Worm (Caenorhabditis elegans): ENCODE data around the gene srv-31.
A peak's percentile ranks its signal among the peaks of the same experiment; 100 is the strongest.

The srv-31 gene

DNA sequence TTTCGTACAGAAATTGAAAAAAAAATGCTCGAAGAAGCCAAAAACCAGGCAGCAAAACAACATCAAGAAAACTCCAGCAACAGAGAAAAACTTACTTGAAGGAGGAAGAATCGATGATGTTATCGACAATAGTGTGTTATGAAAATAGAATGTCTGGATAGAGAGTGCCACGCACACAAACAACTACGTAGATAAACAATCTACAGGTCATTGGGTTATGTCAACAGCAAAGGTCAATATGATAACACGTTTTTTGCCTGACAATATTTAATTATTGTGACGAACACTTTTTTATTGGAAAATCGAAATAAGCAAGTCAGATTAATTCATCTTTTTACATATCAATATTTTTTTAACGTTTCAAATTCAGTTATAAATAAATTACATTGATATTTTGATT, 7.6 kb upstream of the srv-31 start, which contains the start of gene sams-5:
Gene sams-5 (minus strand): TSS at position 131 of the 400 bp plus-strand sequence.
- no peak for TF ChIP-seq unc-62 (GFP tag; optimal IDR thresholded peaks at IDR 0.05)
- TF ChIP-seq ztf-26 (tag; optimal IDR thresholded peaks at IDR 0.05) = no peak
- no peak for TF ChIP-seq F55B11.4 (tag; optimal IDR thresholded peaks at IDR 0.05; ENCODE audit: borderline replicate concordance, insufficient read depth)
- TF ChIP-seq snpc-1.3 (tag; optimal IDR thresholded peaks at IDR 0.05; ENCODE audit: insufficient read depth) = no peak

ce11 chrIV:6275671-6276209, 3.9 kb upstream of the srv-31 start, which contains the start of the genes aat-4 and T13A10.1:
TSS of gene aat-4 (minus strand) at chrIV:6275721.
TSS of gene T13A10.1 (plus strand) at chrIV:6276081.
- TF ChIP-seq bed-1 (GFP tag; IDR thresholded peaks at IDR 0.05) (no peak), nhr-80 (tag; optimal IDR thresholded peaks at IDR 0.05) (peak; percentile 89)

ce11 chrIV:6269346-6269745, 2.5 kb downstream of the srv-31 start, which contains the start of gene srv-30:
TSS of gene srv-30 (minus strand) at chrIV:6269446.
- TF ChIP-seq lin-35 (GFP tag; optimal IDR thresholded peaks at IDR 0.05) = no peak
- TF ChIP-seq F55B11.4 (tag; optimal IDR thresholded peaks at IDR 0.05; ENCODE audit: borderline replicate concordance, insufficient read depth) = no peak
- TF ChIP-seq hmg-20 (GFP tag; IDR thresholded peaks at IDR 0.05) = no peak
- TF ChIP-seq mes-4 (tag; optimal IDR thresholded peaks at IDR 0.05) = no peak
- TF ChIP-seq T07F8.4 (tag; optimal IDR thresholded peaks at IDR 0.05) = no peak
- TF ChIP-seq Y67H2A.10 (GFP tag; conservative IDR thresholded peaks at IDR 0.05) = no peak
- TF ChIP-seq cebp-2 (GFP tag; IDR thresholded peaks at IDR 0.05) = no peak
- TF ChIP-seq ceh-91 (GFP tag; IDR thresholded peaks at IDR 0.05) = no peak
- TF ChIP-seq zfh-2 (GFP tag; conservative IDR thresholded peaks at IDR 0.05) = no peak
- no peak for TF ChIP-seq sea-2 (GFP tag; IDR thresholded peaks at IDR 0.05)
- TF ChIP-seq egl-18 (GFP tag; IDR thresholded peaks at IDR 0.05) = no peak
- TF ChIP-seq lag-1 (GFP tag; IDR thresholded peaks at IDR 0.05) = no peak
- no peak for TF ChIP-seq snpc-1.1 (tag; optimal IDR thresholded peaks at IDR 0.05; ENCODE audit: insufficient read depth)
- TF ChIP-seq ZK185.1 (tag; optimal IDR thresholded peaks at IDR 0.05; ENCODE audit: poor library complexity, severe bottlenecking) = no peak
- no peak for TF ChIP-seq aptf-3 (GFP tag; IDR thresholded peaks at IDR 0.05)
- TF ChIP-seq hlh-12 (tag; optimal IDR thresholded peaks at IDR 0.05) = no peak
- TF ChIP-seq hrde-1 (tag; optimal IDR thresholded peaks at IDR 0.05; ENCODE audit: borderline replicate concordance) = no peak
- no peak for TF ChIP-seq let-526 (GFP tag; IDR thresholded peaks at IDR 0.05)
- no peak for TF ChIP-seq F33H1.4 (GFP tag; IDR thresholded peaks at IDR 0.05)

DNA sequence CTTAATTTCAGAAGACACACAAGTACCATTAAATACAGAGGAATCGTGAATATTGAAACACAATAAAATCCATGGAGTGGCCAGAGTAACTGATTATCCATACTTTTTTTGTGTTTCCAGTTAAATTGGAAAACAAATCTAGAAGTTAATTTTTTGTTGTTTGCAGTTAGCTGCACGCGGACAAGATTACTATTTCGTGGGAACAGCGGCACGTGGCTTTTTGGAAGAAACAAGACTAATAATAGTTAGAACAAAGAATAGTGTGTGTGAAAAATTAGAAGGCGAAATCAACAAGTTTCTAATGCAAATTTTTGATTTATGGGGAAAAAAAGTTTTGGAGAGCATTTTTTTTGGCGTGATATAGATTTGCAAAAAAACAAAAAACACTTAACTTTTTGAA, 5.3 kb downstream of the srv-31 start, which contains the start of gene srv-29:
Gene srv-29 (minus strand): TSS at position 101 of the 400 bp plus-strand sequence.
- TF ChIP-seq madf-8 (GFP tag; conservative IDR thresholded peaks at IDR 0.05) = no peak
- TF ChIP-seq hlh-26 (GFP tag; conservative IDR thresholded peaks at IDR 0.05) = no peak
- no peak for TF ChIP-seq F22D6.2 (tag; optimal IDR thresholded peaks at IDR 0.05)
- TF ChIP-seq sea-2 (GFP tag; IDR thresholded peaks at IDR 0.05) = no peak
- TF ChIP-seq ceh-91 (GFP tag; IDR thresholded peaks at IDR 0.05) = no peak

ce11 chrIV:6263244-6263643, 8.6 kb downstream of the srv-31 start, which contains the start of gene srv-28:
TSS of gene srv-28 (minus strand) at chrIV:6263344.
- TF ChIP-seq hsf-1 (GFP tag; IDR thresholded peaks at IDR 0.05) = no peak
- no peak for TF ChIP-seq repo-1 (tag; optimal IDR thresholded peaks at IDR 0.05)
- no peak for TF ChIP-seq nhr-179 (tag; optimal IDR thresholded peaks at IDR 0.05)
- no peak for TF ChIP-seq fkh-3 (tag; optimal IDR thresholded peaks at IDR 0.05)
- no peak for TF ChIP-seq nhr-27 (tag; optimal IDR thresholded peaks at IDR 0.05)
- no peak for TF ChIP-seq xnd-1 (tag; optimal IDR thresholded peaks at IDR 0.05)
- TF ChIP-seq athp-1 (tag; optimal IDR thresholded peaks at IDR 0.05) = no peak
- TF ChIP-seq ceh-27 (GFP tag; optimal IDR thresholded peaks at IDR 0.05) = no peak
- TF ChIP-seq lin-40 (tag; optimal IDR thresholded peaks at IDR 0.05) = no peak
- no peak for TF ChIP-seq lin-26 (GFP tag; IDR thresholded peaks at IDR 0.05)
